Fruit fly (Drosophila melanogaster) Kc167 (cell line): Measurements from ENCODE around the gene Lcp65Ae.

Experiments used
- Myc ChIP-seq: fragments of >200 bp; optimal IDR thresholded peaks from 2 replicates; lab custom pipeline; 2017; ENCODE audit warnings: missing external identifiers
- Sin3A ChIP-seq: fragments of >200 bp; optimal IDR thresholded peaks from 2 replicates; lab custom pipeline; 2018; ENCODE audit warnings: missing external identifiers
- h ChIP-seq: fragments of >200 bp; optimal IDR thresholded peaks from 3 replicates; lab custom pipeline; 2018; ENCODE audit warnings: missing external identifiers
- insv ChIP-seq: fragments of >200 bp; optimal IDR thresholded peaks from 3 replicates; lab custom pipeline; 2018; ENCODE audit warnings: missing external identifiers
- psq ChIP-seq: fragments of >200 bp; optimal IDR thresholded peaks from 2 replicates; lab custom pipeline; 2017; ENCODE audit warnings: missing external identifiers

DNA sequence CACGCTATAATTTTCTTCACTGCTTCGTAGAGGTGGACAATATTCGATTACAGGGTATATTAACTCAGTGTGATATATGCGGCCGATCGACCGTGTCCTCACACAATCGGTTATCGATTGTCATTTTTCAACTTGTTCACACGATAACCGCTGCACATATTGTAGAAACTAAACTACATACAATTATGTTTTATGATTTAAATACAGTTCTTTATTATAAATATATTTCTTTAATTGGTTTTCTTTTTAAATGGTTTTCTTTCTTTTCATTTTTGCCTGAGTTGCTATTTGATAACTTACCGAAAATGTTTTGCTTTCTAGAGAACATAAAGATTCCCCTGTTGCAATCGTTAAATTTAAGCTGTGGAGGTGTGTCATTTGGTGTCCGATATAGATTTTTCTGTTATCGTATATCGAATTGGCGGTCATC, 35.9 kb upstream of the Lcp65Ae start, which contains the start of the genes fmt and CG7376:
- TF ChIP-seq psq (no peak), Myc (lab: Kevin White, UChicago) (no peak), h (lab: Kevin White, UChicago) (no peak), insv (lab: Kevin White, UChicago) (no peak), Sin3A (no peak)
